Fruit fly (Drosophila melanogaster) whole organism, embryonic: Measurements from ENCODE around the gene Kdm2.
A peak's percentile ranks its signal among the peaks of the same experiment; 100 is the strongest.

Source experiments
- B-H1 ChIP-seq: fragments of 200-800 bp; sonication (Bioruptor generic); IDR thresholded peaks from 3 replicates; pipeline ENCODE4 v1.3.6; 2022; ENCODE audit warnings: missing biosample characterization, missing genetic modification characterization
- BtbVII ChIP-seq: fragments of 200-800 bp; sonication (Bioruptor generic); optimal IDR thresholded peaks from 3 replicates; lab custom pipeline; 2017; ENCODE audit warnings: missing biosample characterization, mild to moderate bottlenecking, missing genetic modification characterization
- CG10543 ChIP-seq: fragments of 200-800 bp; sonication (Bioruptor generic); optimal IDR thresholded peaks from 3 replicates; lab custom pipeline; 2017; ENCODE audit warnings: missing biosample characterization, mild to moderate bottlenecking, missing genetic modification characterization, moderate library complexity
- CG11695 ChIP-seq: fragments of 200-800 bp; sonication (Bioruptor generic); IDR thresholded peaks from 3 replicates; pipeline ENCODE4 v1.3.6; 2022; ENCODE audit warnings: missing biosample characterization, missing genetic modification characterization
- CG13287 ChIP-seq: fragments of 200-800 bp; sonication (Bioruptor generic); IDR thresholded peaks from 2 replicates; pipeline ENCODE4 v1.3.6; 2022; ENCODE audit warnings: missing biosample characterization, missing genetic modification characterization; ENCODE audit not compliant: partially characterized antibody
- CG13624 ChIP-seq: fragments of 200-800 bp; sonication (Bioruptor generic); optimal IDR thresholded peaks from 2 replicates; lab custom pipeline; 2016; ENCODE audit warnings: missing biosample characterization, missing genetic modification characterization
- CG15514 ChIP-seq: fragments of 200-800 bp; sonication (Bioruptor generic); optimal IDR thresholded peaks from 3 replicates; lab custom pipeline; 2017; ENCODE audit warnings: missing biosample characterization, missing genetic modification characterization, mild to moderate bottlenecking, moderate library complexity, missing genetic modification reagents
- CG1647 ChIP-seq: fragments of 200-800 bp; sonication (Bioruptor generic); optimal IDR thresholded peaks from 3 replicates; lab custom pipeline; 2016; ENCODE audit warnings: missing biosample characterization, missing genetic modification characterization
- CG17912 ChIP-seq: fragments of 200-800 bp; sonication (Bioruptor generic); optimal IDR thresholded peaks from 2 replicates; lab custom pipeline; 2018; ENCODE audit warnings: missing biosample characterization, mild to moderate bottlenecking, missing genetic modification characterization
- CG18599 ChIP-seq: fragments of 200-800 bp; sonication (Bioruptor generic); optimal IDR thresholded peaks from 3 replicates; lab custom pipeline; 2017; ENCODE audit warnings: missing biosample characterization, missing genetic modification characterization, mild to moderate bottlenecking, moderate library complexity, missing genetic modification reagents
- CG30020 ChIP-seq: fragments of 200-800 bp; optimal IDR thresholded peaks from 2 replicates; lab custom pipeline; 2019; ENCODE audit warnings: missing biosample characterization, mild to moderate bottlenecking, missing genetic modification characterization, moderate library complexity
- CG31441 ChIP-seq: fragments of 200-800 bp; sonication (Bioruptor generic); IDR thresholded peaks from 2 replicates; pipeline ENCODE4 v1.3.6; 2022; ENCODE audit warnings: missing biosample characterization, missing genetic modification characterization
- CG3281 ChIP-seq: fragments of 200-800 bp; sonication (Bioruptor generic); optimal IDR thresholded peaks from 3 replicates; lab custom pipeline; 2017; ENCODE audit warnings: missing biosample characterization, mild to moderate bottlenecking, missing genetic modification characterization
- CG4328 ChIP-seq: fragments of 200-800 bp; sonication (Bioruptor generic); optimal IDR thresholded peaks from 3 replicates; lab custom pipeline; 2017; ENCODE audit warnings: missing biosample characterization, missing genetic modification reagents, missing genetic modification characterization
- CG4360 ChIP-seq: fragments of 200-800 bp; sonication (Bioruptor generic); IDR thresholded peaks from 2 replicates; pipeline ENCODE4 v1.3.6; 2022; ENCODE audit warnings: missing biosample characterization, missing genetic modification characterization
- CG7839 ChIP-seq: fragments of 200-800 bp; sonication (Bioruptor generic); optimal IDR thresholded peaks from 3 replicates; lab custom pipeline; 2018; ENCODE audit warnings: missing biosample characterization, mild to moderate bottlenecking, missing genetic modification characterization, moderate library complexity
- CG7987 ChIP-seq: fragments of 200-800 bp; sonication (Bioruptor generic); optimal IDR thresholded peaks from 2 replicates; lab custom pipeline; 2018; ENCODE audit warnings: missing biosample characterization, mild to moderate bottlenecking, missing genetic modification characterization, moderate library complexity
- CG8924 ChIP-seq: fragments of 200-800 bp; optimal IDR thresholded peaks from 3 replicates; lab custom pipeline; 2019; ENCODE audit warnings: missing biosample characterization, mild to moderate bottlenecking, missing genetic modification characterization, moderate library complexity
- Dip2 ChIP-seq: fragments of 200-800 bp; sonication (Bioruptor generic); IDR thresholded peaks from 2 replicates; pipeline ENCODE4 v1.3.6; 2022; ENCODE audit warnings: missing biosample characterization, missing genetic modification characterization
- Fer3 ChIP-seq: fragments of 200-800 bp; sonication (Bioruptor generic); optimal IDR thresholded peaks from 2 replicates; lab custom pipeline; 2018; ENCODE audit warnings: missing biosample characterization, mild to moderate bottlenecking, missing genetic modification characterization, moderate library complexity
- H2.0 ChIP-seq: fragments of 200-800 bp; sonication (Bioruptor generic); IDR thresholded peaks from 2 replicates; pipeline ENCODE4 v1.3.6; 2022; ENCODE audit warnings: missing biosample characterization, missing genetic modification characterization
- HLH3B ChIP-seq: fragments of 200-800 bp; sonication (Bioruptor generic); IDR thresholded peaks from 2 replicates; pipeline ENCODE4 v1.3.6; 2022; ENCODE audit warnings: missing biosample characterization, missing genetic modification characterization
- HmgD ChIP-seq: fragments of 200-800 bp; sonication (Bioruptor generic); optimal IDR thresholded peaks from 3 replicates; lab custom pipeline; 2016; ENCODE audit warnings: missing biosample characterization, missing genetic modification characterization
- Jarid2 ChIP-seq: fragments of 200-800 bp; sonication (Bioruptor generic); optimal IDR thresholded peaks from 3 replicates; lab custom pipeline; 2017; ENCODE audit warnings: mild to moderate bottlenecking, missing biosample characterization, missing genetic modification reagents, missing genetic modification characterization
- Lhr ChIP-seq: fragments of 200-800 bp; sonication (Bioruptor generic); optimal IDR thresholded peaks from 3 replicates; lab custom pipeline; 2017; ENCODE audit warnings: mild to moderate bottlenecking, missing biosample characterization, missing genetic modification reagents, missing genetic modification characterization
- MESR4 ChIP-seq: fragments of 200-800 bp; sonication (Bioruptor generic); optimal IDR thresholded peaks from 2 replicates; lab custom pipeline; 2018; ENCODE audit warnings: missing biosample characterization, mild to moderate bottlenecking, missing genetic modification characterization, moderate library complexity
- MTF-1 ChIP-seq: fragments of 200-800 bp; sonication (Bioruptor generic); optimal IDR thresholded peaks from 2 replicates; lab custom pipeline; 2018; ENCODE audit warnings: missing biosample characterization, mild to moderate bottlenecking, missing genetic modification characterization, borderline replicate concordance
- Meics ChIP-seq: fragments of 200-800 bp; sonication (Bioruptor generic); optimal IDR thresholded peaks from 2 replicates; lab custom pipeline; 2017; ENCODE audit warnings: missing biosample characterization, mild to moderate bottlenecking, missing genetic modification characterization
- NFAT ChIP-seq: fragments of 200-800 bp; sonication (Bioruptor generic); IDR thresholded peaks from 2 replicates; pipeline ENCODE4 v1.3.6; 2022; ENCODE audit warnings: missing biosample characterization, missing genetic modification characterization
- Oaz ChIP-seq: fragments of 200-800 bp; sonication (Bioruptor generic); IDR thresholded peaks from 2 replicates; pipeline ENCODE4 v1.3.6; 2022; ENCODE audit warnings: missing biosample characterization, missing genetic modification characterization
- Ptx1 ChIP-seq: fragments of 200-800 bp; sonication (Bioruptor generic); IDR thresholded peaks from 2 replicates; pipeline ENCODE4 v1.3.6; 2022; ENCODE audit warnings: missing biosample characterization, missing genetic modification characterization
- Sox100B ChIP-seq: fragments of 200-800 bp; sonication (Bioruptor generic); optimal IDR thresholded peaks from 3 replicates; lab custom pipeline; 2018; ENCODE audit warnings: missing biosample characterization, mild to moderate bottlenecking, missing genetic modification characterization
- Taf1 ChIP-seq: fragments of 200-800 bp; sonication (Bioruptor generic); IDR thresholded peaks from 2 replicates; pipeline ENCODE4 v1.3.6; 2022; ENCODE audit warnings: missing biosample characterization, missing genetic modification characterization
- ab ChIP-seq: fragments of 200-800 bp; sonication (Bioruptor generic); optimal IDR thresholded peaks from 2 replicates; lab custom pipeline; 2016; ENCODE audit warnings: missing biosample characterization, missing genetic modification characterization
- amos ChIP-seq: fragments of 200-800 bp; sonication (Bioruptor generic); IDR thresholded peaks from 2 replicates; pipeline ENCODE4 v1.3.6; 2022; ENCODE audit warnings: missing biosample characterization, missing genetic modification characterization; ENCODE audit not compliant: partially characterized antibody
- chif ChIP-seq, 2 experiments: fragments of 200-800 bp; sonication (Bioruptor generic); optimal IDR thresholded peaks; 3 replicates each; lab custom pipeline; 2016; ENCODE audit warnings: missing biosample characterization in 2 of 2, missing genetic modification characterization in 2 of 2
- da ChIP-seq: fragments of 200-800 bp; sonication (Bioruptor generic); optimal IDR thresholded peaks from 2 replicates; lab custom pipeline; 2016; ENCODE audit warnings: missing biosample characterization, missing genetic modification characterization
- ems ChIP-seq: fragments of 200-800 bp; sonication (Bioruptor generic); optimal IDR thresholded peaks from 3 replicates; lab custom pipeline; 2016; ENCODE audit warnings: missing biosample characterization, missing genetic modification characterization
- ftz-f1 ChIP-seq: fragments of 200-800 bp; sonication (Bioruptor generic); optimal IDR thresholded peaks from 2 replicates; lab custom pipeline; 2016; ENCODE audit warnings: missing biosample characterization, missing genetic modification characterization
- gce ChIP-seq: fragments of 200-800 bp; sonication (Bioruptor generic); IDR thresholded peaks from 3 replicates; pipeline ENCODE4 v1.3.6; 2022; ENCODE audit warnings: missing biosample characterization, missing genetic modification characterization
- jigr1 ChIP-seq: fragments of 200-800 bp; sonication (Bioruptor generic); IDR thresholded peaks from 3 replicates; pipeline ENCODE4 v1.3.6; 2022; ENCODE audit warnings: missing biosample characterization, missing genetic modification characterization
- lmd ChIP-seq: fragments of 200-800 bp; sonication (Bioruptor generic); IDR thresholded peaks from 2 replicates; pipeline ENCODE4 v1.3.6; 2022; ENCODE audit warnings: missing biosample characterization, missing genetic modification characterization
- nerfin-1 ChIP-seq: fragments of 200-800 bp; sonication (Bioruptor generic); optimal IDR thresholded peaks from 3 replicates; lab custom pipeline; 2019; ENCODE audit warnings: missing biosample characterization, mild to moderate bottlenecking, missing genetic modification characterization, moderate library complexity
- p53 ChIP-seq: fragments of 200-800 bp; sonication (Bioruptor generic); optimal IDR thresholded peaks from 2 replicates; lab custom pipeline; 2016; ENCODE audit warnings: missing biosample characterization, missing genetic modification characterization
- repo ChIP-seq: fragments of 200-800 bp; sonication (Bioruptor generic); optimal IDR thresholded peaks from 2 replicates; lab custom pipeline; 2016; ENCODE audit warnings: missing biosample characterization, missing genetic modification characterization
- rib ChIP-seq: fragments of 200-800 bp; sonication (Bioruptor generic); IDR thresholded peaks from 2 replicates; pipeline ENCODE4 v1.3.6; 2022; ENCODE audit warnings: missing biosample characterization, missing genetic modification characterization
- scrt ChIP-seq: fragments of 200-800 bp; sonication (Bioruptor generic); optimal IDR thresholded peaks from 2 replicates; lab custom pipeline; 2018; ENCODE audit warnings: missing biosample characterization, mild to moderate bottlenecking, missing genetic modification characterization, moderate library complexity
- slbo ChIP-seq: fragments of 200-800 bp; sonication (Bioruptor generic); IDR thresholded peaks from 2 replicates; pipeline ENCODE4 v1.3.6; 2022; ENCODE audit warnings: missing biosample characterization, missing genetic modification characterization
- tgo ChIP-seq: fragments of 200-800 bp; sonication (Bioruptor generic); IDR thresholded peaks from 3 replicates; pipeline ENCODE4 v1.3.6; 2022; ENCODE audit warnings: missing biosample characterization, missing genetic modification characterization
- zfh1 ChIP-seq: fragments of 200-800 bp; sonication (Bioruptor generic); IDR thresholded peaks from 3 replicates; pipeline ENCODE4 v1.3.6; 2022; ENCODE audit warnings: missing biosample characterization, missing genetic modification characterization

Kdm2 gene

dm6 chr3R:9031797-9032418 lies 20.4 kb upstream of the Kdm2 start (continued):
- TF ChIP-seq CG30020 (tag; lab: Kevin White, UChicago) (peak; percentile 19), Taf1 (GFP tag; lab: Robert Waterston, UW) (peak; percentile 74), CG31441 (GFP tag; lab: Robert Waterston, UW) (peak; percentile 81), HLH3B (GFP tag; lab: Robert Waterston, UW) (peak; percentile 92), tgo (GFP tag; lab: Robert Waterston, UW) (peak; percentile 98), CG4360 (peak; percentile 92), rib (peak; percentile 50; the same call in 1 of the 2 replicates), Sox100B (GFP tag; lab: Kevin White, UChicago) (peak; percentile 87), Dip2 (GFP tag; lab: Robert Waterston, UW) (peak; percentile 38; the same call in 1 of the 2 replicates), Lhr (peak; percentile 46), scrt (GFP tag; lab: Kevin White, UChicago) (peak; percentile 73), CG11695 (GFP tag; lab: Robert Waterston, UW) (peak; percentile 95), CG7839 (tag; lab: Kevin White, UChicago) (peak; percentile 86), zfh1 (peak; percentile 92), Oaz (GFP tag; lab: Robert Waterston, UW) (peak; percentile 80), jigr1 (GFP tag; lab: Robert Waterston, UW) (peak; percentile 66; the same call in 1 of the 3 replicates), BtbVII (GFP tag; lab: Kevin White, UChicago) (peak; percentile 85), CG13624 (peak; percentile 63), H2.0 (GFP tag; lab: Robert Waterston, UW) (peak; percentile 91), CG15514 (GFP tag; lab: Kevin White, UChicago) (peak; percentile 75), CG3281 (peak; percentile 85), HmgD (GFP tag; lab: Kevin White, UChicago) (peak; percentile 72), CG7987 (GFP tag; lab: Kevin White, UChicago) (peak; percentile 77), NFAT (peak; percentile 84), ftz-f1 (GFP tag; lab: Kevin White, UChicago) (peak; percentile 18), lmd (GFP tag; lab: Robert Waterston, UW) (peak; percentile 89), amos (GFP tag; lab: Robert Waterston, UW) (no peak), Fer3 (tag; lab: Kevin White, UChicago) (peak; percentile 90), gce (GFP tag; lab: Robert Waterston, UW) (peak; percentile 89; the same call in 2 of the 3 replicates), CG13287 (GFP tag; lab: Robert Waterston, UW) (no peak), Jarid2 (GFP tag; lab: Kevin White, UChicago) (peak; percentile 52), CG4328 (GFP tag; lab: Kevin White, UChicago) (no peak), slbo (GFP tag; lab: Robert Waterston, UW) (peak; percentile 95), B-H1 (GFP tag; lab: Robert Waterston, UW) (peak; percentile 87; the same call in 2 of the 3 replicates), nerfin-1 (tag; lab: Kevin White, UChicago) (peak; percentile 64), CG8924 (tag; lab: Kevin White, UChicago) (peak; percentile 89), ems (GFP tag; lab: Kevin White, UChicago) (peak; percentile 85), Ptx1 (peak; percentile 94), CG1647 (peak; percentile 88), ab (GFP tag; lab: Kevin White, UChicago) (no peak), MTF-1 (GFP tag; lab: Kevin White, UChicago) (peak; percentile 59), p53 (GFP tag; lab: Kevin White, UChicago) (peak; percentile 18), CG17912 (GFP tag; lab: Kevin White, UChicago) (no peak), CG18599 (GFP tag; lab: Kevin White, UChicago) (peak; percentile 92), MESR4 (GFP tag; lab: Kevin White, UChicago) (peak; percentile 28), da (no peak), repo (GFP tag; lab: Kevin White, UChicago) (peak; percentile 68), chif (GFP tag; optimal IDR thresholded peaks at IDR 0.05; lab: Kevin White, UChicago) (peak; percentile 76 to 85), Meics (GFP tag; lab: Kevin White, UChicago) (peak; percentile 87), CG10543 (GFP tag; lab: Kevin White, UChicago) (no peak)
